Worm (Caenorhabditis elegans): Measurements from ENCODE around the gene oac-58.
"Not testable (repeated sequence)": the region's sequence is repeated elsewhere in the genome, so short reads cannot be mapped to it uniquely, and the experiment has no call there.

DNA sequence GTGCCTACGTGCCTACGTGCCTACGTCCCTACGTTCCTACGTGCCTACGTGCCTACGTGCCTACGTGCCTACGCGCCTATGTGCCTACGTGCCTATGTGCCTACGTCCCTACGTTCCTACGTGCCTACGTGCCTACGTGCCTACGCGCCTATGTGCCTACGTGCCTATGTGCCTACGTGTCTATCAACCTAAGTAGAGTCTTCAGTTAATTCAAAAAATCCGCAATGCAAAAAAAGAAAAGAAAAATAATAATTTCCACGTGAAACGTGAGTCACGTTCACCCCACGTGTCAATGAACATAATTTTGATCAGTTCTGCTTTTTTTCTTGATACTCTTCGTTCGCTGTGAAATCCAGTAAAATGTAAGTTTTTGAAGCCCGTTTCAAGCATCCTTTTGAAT is 15.4 kb upstream of the oac-58 start, which contains the start of gene F19B6.3:
- TF ChIP-seq ama-1 (optimal IDR thresholded peaks at IDR 0.05); nhr-11 (tag; optimal IDR thresholded peaks at IDR 0.05); R02D3.7 (tag; optimal IDR thresholded peaks at IDR 0.05); aly-2 (tag; optimal IDR thresholded peaks at IDR 0.05): not testable (repeated sequence)

All from whole organism, L2 larva.